Worm (Caenorhabditis elegans) whole organism, mixed stage, embryonic: ENCODE measurements around the gene scl-2.
A peak's percentile ranks its signal among the peaks of the same experiment; 100 is the strongest.

Experiments used
- ceh-39 ChIP-seq: fragments of 150-350 bp; optimal IDR thresholded peaks from 2 replicates; lab custom pipeline; 2014; ENCODE audit warnings: missing biosample characterization, missing genetic modification characterization
- elt-1 ChIP-seq: sonication (generic microtip); optimal IDR thresholded peaks from 2 replicates; lab custom pipeline; 2017; ENCODE audit warnings: missing genetic modification characterization, mild to moderate bottlenecking, missing compliant biosample characterization, antibody characterized with exemption, moderate library complexity, borderline replicate concordance; ENCODE audit not compliant: insufficient read depth
- elt-3 ChIP-seq: fragments of 150-350 bp; optimal IDR thresholded peaks from 2 replicates; lab custom pipeline; 2014; ENCODE audit warnings: missing biosample characterization, missing genetic modification characterization
- lin-13 ChIP-seq: fragments of 150-350 bp; optimal IDR thresholded peaks from 2 replicates; lab custom pipeline; 2014; ENCODE audit warnings: missing biosample characterization, missing genetic modification characterization
- lin-32 ChIP-seq: fragments of 200-800 bp; sonication (Bioruptor generic); optimal IDR thresholded peaks from 2 replicates; lab custom pipeline; 2018; ENCODE audit warnings: mild to moderate bottlenecking, missing genetic modification characterization, missing compliant biosample characterization
- lsy-2 ChIP-seq: fragments of 150-350 bp; optimal IDR thresholded peaks from 2 replicates; lab custom pipeline; 2014; ENCODE audit warnings: missing biosample characterization, missing genetic modification characterization
- nhr-12 ChIP-seq: fragments of 150-350 bp; optimal IDR thresholded peaks from 2 replicates; lab custom pipeline; 2014; ENCODE audit warnings: missing biosample characterization, missing genetic modification characterization
- nhr-237 ChIP-seq: fragments of 150-350 bp; optimal IDR thresholded peaks from 2 replicates; lab custom pipeline; 2014; ENCODE audit warnings: missing biosample characterization, missing genetic modification characterization
- nhr-28 ChIP-seq: fragments of 150-350 bp; optimal IDR thresholded peaks from 2 replicates; lab custom pipeline; 2014; ENCODE audit warnings: missing biosample characterization, missing genetic modification characterization
- nhr-76 ChIP-seq: sonication (generic microtip); optimal IDR thresholded peaks from 2 replicates; lab custom pipeline; 2017; ENCODE audit warnings: missing biosample characterization, missing genetic modification characterization
- pha-4 ChIP-seq: fragments of 150-350 bp; optimal IDR thresholded peaks from 2 replicates; lab custom pipeline; 2018; ENCODE audit warnings: missing biosample characterization, missing genetic modification reagents, missing genetic modification characterization
- sptf-1 ChIP-seq: sonication (generic microtip); optimal IDR thresholded peaks from 2 replicates; lab custom pipeline; 2017; ENCODE audit warnings: mild to moderate bottlenecking, missing genetic modification characterization, moderate library complexity, missing compliant biosample characterization
- unc-39 ChIP-seq: fragments of 150-350 bp; optimal IDR thresholded peaks from 2 replicates; lab custom pipeline; 2014; ENCODE audit warnings: missing biosample characterization, missing genetic modification characterization
- unc-62 ChIP-seq: fragments of 150-350 bp; optimal IDR thresholded peaks from 2 replicates; lab custom pipeline; 2014; ENCODE audit warnings: missing biosample characterization, missing genetic modification reagents, missing genetic modification characterization

DNA sequence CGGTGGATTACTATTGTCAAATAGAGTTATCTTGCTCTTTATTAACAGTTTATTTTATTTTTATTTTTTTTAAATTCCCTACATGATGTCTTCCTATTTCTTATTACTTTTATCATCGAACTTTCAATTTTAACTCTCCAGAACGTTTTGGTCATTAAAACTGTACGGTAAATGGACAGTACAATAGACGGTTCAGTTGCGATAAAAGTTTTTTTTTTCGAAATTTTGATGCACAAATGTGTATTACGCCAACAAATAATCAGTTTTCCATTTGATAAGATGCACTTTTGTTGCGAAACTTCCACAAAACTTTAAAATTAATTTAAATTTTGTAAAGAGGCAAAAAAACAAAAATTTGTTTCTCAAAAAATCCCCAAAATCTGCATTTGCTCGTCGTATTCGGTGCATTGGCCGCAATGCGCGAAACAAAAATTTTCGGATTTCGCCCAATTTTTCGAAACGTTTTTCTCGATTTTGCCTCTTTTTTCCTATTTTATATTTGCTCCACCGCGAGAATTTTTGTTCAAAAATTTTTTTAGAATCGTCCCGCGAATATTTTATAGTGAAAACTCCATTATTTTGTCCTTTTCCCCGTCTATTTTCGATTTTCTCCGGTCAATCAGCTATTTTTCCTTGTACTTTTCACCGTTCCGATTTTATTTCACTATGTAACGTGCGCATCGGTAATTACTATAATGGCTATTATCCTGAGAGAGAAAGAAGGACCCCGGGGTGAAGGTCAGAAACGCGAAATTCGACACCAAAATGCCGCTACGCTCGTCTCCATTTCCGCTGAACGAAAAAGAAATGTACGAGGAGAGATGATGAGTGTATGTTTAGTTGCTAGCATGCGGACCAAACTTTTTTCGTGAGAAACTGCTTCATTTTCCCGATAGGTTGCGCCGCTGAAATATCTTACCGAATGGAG lies 28.5 kb upstream of the scl-2 start:
- TF ChIP-seq nhr-12 (tag; lab: Kevin White, UChicago) (no peak), pha-4 (tag; lab: Kevin White, UChicago) (no peak), nhr-76 (tag; lab: Kevin White, UChicago) (no peak), unc-39 (peak; percentile 93), unc-62 (GFP tag; lab: Kevin White, UChicago) (no peak), nhr-28 (no peak), ceh-39 (tag; lab: Kevin White, UChicago) (no peak), lsy-2 (tag; lab: Kevin White, UChicago) (no peak), sptf-1 (tag; lab: Kevin White, UChicago) (no peak), elt-1 (tag; lab: Kevin White, UChicago) (no peak), elt-3 (tag; lab: Kevin White, UChicago) (no peak), lin-32 (GFP tag; lab: Kevin White, UChicago) (no peak), lin-13 (tag; lab: Kevin White, UChicago) (no peak), nhr-237 (no peak)
